Worm (Caenorhabditis elegans) whole organism, young adult: ENCODE data around the gene sod-1.

Experiments used
- C17E4.6 ChIP-seq: fragments of 200-800 bp; sonication (Bioruptor generic); IDR thresholded peaks from 2 replicates; pipeline ENCODE4 v1.3.6; 2022; ENCODE audit warnings: missing genetic modification reagents, missing genetic modification characterization, missing compliant biosample characterization
- D2030.7 ChIP-seq: fragments of 200-800 bp; sonication (Bioruptor generic); IDR thresholded peaks from 2 replicates; pipeline ENCODE4 v1.3.6; 2022; ENCODE audit warnings: missing genetic modification reagents, missing genetic modification characterization, missing compliant biosample characterization
- F22D6.2 ChIP-seq: sonication (generic microtip); optimal IDR thresholded peaks from 2 replicates; lab custom pipeline; 2016; ENCODE audit warnings: mild to moderate bottlenecking, missing genetic modification characterization, missing compliant biosample characterization
- F39B2.1 ChIP-seq: fragments of 200-800 bp; sonication (Bioruptor generic); IDR thresholded peaks from 2 replicates; pipeline ENCODE4 v1.3.6; 2022; ENCODE audit warnings: missing genetic modification reagents, missing genetic modification characterization, missing compliant biosample characterization
- F49E8.2 ChIP-seq: sonication (generic microtip); optimal IDR thresholded peaks from 3 replicates; lab custom pipeline; 2017; ENCODE audit warnings: missing genetic modification characterization, mild to moderate bottlenecking, missing compliant biosample characterization, antibody characterized with exemption, moderate library complexity; ENCODE audit not compliant: insufficient read depth
- K12H6.12 ChIP-seq: fragments of 200-800 bp; sonication (Bioruptor generic); optimal IDR thresholded peaks from 2 replicates; lab custom pipeline; 2018; ENCODE audit warnings: mild to moderate bottlenecking, missing genetic modification characterization, missing compliant biosample characterization
- T07F8.4 ChIP-seq: sonication (generic microtip); optimal IDR thresholded peaks from 2 replicates; lab custom pipeline; 2016; ENCODE audit warnings: mild to moderate bottlenecking, missing genetic modification characterization, moderate library complexity, missing compliant biosample characterization
- T26A5.8 ChIP-seq: sonication (generic microtip); optimal IDR thresholded peaks from 2 replicates; lab custom pipeline; 2016; ENCODE audit warnings: missing genetic modification characterization, missing compliant biosample characterization
- Y53G8AR.9 ChIP-seq: fragments of 200-800 bp; sonication (Bioruptor generic); conservative IDR thresholded peaks from 2 replicates; pipeline ENCODE4 v1.3.6; 2022; ENCODE audit warnings: missing genetic modification reagents, missing genetic modification characterization, missing compliant biosample characterization
- Y56A3A.18 ChIP-seq: fragments of 200-800 bp; sonication (Bioruptor generic); IDR thresholded peaks from 2 replicates; pipeline ENCODE4 v1.3.6; 2022; ENCODE audit warnings: missing genetic modification reagents, missing genetic modification characterization, missing compliant biosample characterization
- akir-1 ChIP-seq: fragments of 200-800 bp; sonication (Bioruptor generic); optimal IDR thresholded peaks from 2 replicates; lab custom pipeline; 2018; ENCODE audit warnings: mild to moderate bottlenecking, missing genetic modification characterization, moderate library complexity, missing compliant biosample characterization
- attf-5 ChIP-seq: fragments of 200-800 bp; sonication (Bioruptor generic); optimal IDR thresholded peaks from 2 replicates; lab custom pipeline; 2018; ENCODE audit warnings: mild to moderate bottlenecking, missing genetic modification characterization, missing compliant biosample characterization
- attf-6 ChIP-seq: fragments of 200-800 bp; sonication (Bioruptor generic); IDR thresholded peaks from 2 replicates; pipeline ENCODE4 v1.3.6; 2022; ENCODE audit warnings: missing genetic modification reagents, missing genetic modification characterization, missing compliant biosample characterization
- ceh-27 ChIP-seq: fragments of 200-800 bp; sonication (Bioruptor generic); optimal IDR thresholded peaks from 2 replicates; lab custom pipeline; 2018; ENCODE audit warnings: mild to moderate bottlenecking, missing genetic modification characterization, moderate library complexity, missing compliant biosample characterization
- ceh-40 ChIP-seq: fragments of 200-800 bp; sonication (Bioruptor generic); IDR thresholded peaks from 2 replicates; pipeline ENCODE4 v1.3.6; 2022; ENCODE audit warnings: missing genetic modification characterization, missing compliant biosample characterization
- ceh-79 ChIP-seq: sonication (generic microtip); optimal IDR thresholded peaks from 2 replicates; lab custom pipeline; 2017; ENCODE audit warnings: mild to moderate bottlenecking, missing genetic modification characterization, missing compliant biosample characterization
- ekl-4 ChIP-seq: fragments of 200-800 bp; sonication (Bioruptor generic); IDR thresholded peaks from 2 replicates; pipeline ENCODE4 v1.3.6; 2022; ENCODE audit warnings: missing genetic modification reagents, missing genetic modification characterization, missing compliant biosample characterization
- gei-17 ChIP-seq: fragments of 200-800 bp; sonication (Bioruptor generic); optimal IDR thresholded peaks from 2 replicates; lab custom pipeline; 2018; ENCODE audit warnings: mild to moderate bottlenecking, missing genetic modification characterization, missing compliant biosample characterization
- hmg-1.2 ChIP-seq: fragments of 200-800 bp; sonication (Bioruptor generic); IDR thresholded peaks from 2 replicates; pipeline ENCODE4 v1.3.6; 2022; ENCODE audit warnings: missing genetic modification reagents, missing genetic modification characterization, missing compliant biosample characterization
- hrde-1 ChIP-seq: sonication (generic microtip); optimal IDR thresholded peaks from 2 replicates; lab custom pipeline; 2016; ENCODE audit warnings: missing genetic modification characterization, mild to moderate bottlenecking, missing compliant biosample characterization, moderate library complexity, missing genotype, missing genetic modification reagents, borderline replicate concordance
- hsf-1 ChIP-seq: fragments of 200-800 bp; sonication (Bioruptor generic); IDR thresholded peaks from 2 replicates; pipeline ENCODE4 v1.3.6; 2022; ENCODE audit warnings: missing genetic modification reagents, missing genetic modification characterization, missing compliant biosample characterization
- lag-1 ChIP-seq: fragments of 200-800 bp; sonication (Bioruptor generic); IDR thresholded peaks from 2 replicates; pipeline ENCODE4 v1.3.6; 2022; ENCODE audit warnings: missing genetic modification reagents, missing genetic modification characterization, missing compliant biosample characterization
- lin-35 ChIP-seq, 3 experiments: fragments of 150-350 bp in 2 of 3; sonication (generic microtip) in 1 of 3; optimal IDR thresholded peaks; 2 replicates each; lab custom pipeline; 2014 to 2018; ENCODE audit warnings: missing biosample characterization in 3 of 3, missing genetic modification characterization in 3 of 3, missing genetic modification reagents in 3 of 3
- lin-40 ChIP-seq: sonication (generic microtip); optimal IDR thresholded peaks from 2 replicates; lab custom pipeline; 2016; ENCODE audit warnings: missing genetic modification characterization, mild to moderate bottlenecking, missing compliant biosample characterization, missing genotype, missing genetic modification reagents
- madf-10 ChIP-seq: sonication (generic microtip); optimal IDR thresholded peaks from 2 replicates; lab custom pipeline; 2016; ENCODE audit warnings: mild to moderate bottlenecking, missing genetic modification characterization, missing compliant biosample characterization
- madf-8 ChIP-seq: fragments of 200-800 bp; sonication (Bioruptor generic); conservative IDR thresholded peaks from 2 replicates; pipeline ENCODE4 v1.3.6; 2022; ENCODE audit warnings: missing genetic modification reagents, missing genetic modification characterization, missing compliant biosample characterization
- mcd-1 ChIP-seq: fragments of 200-800 bp; sonication (Bioruptor generic); IDR thresholded peaks from 2 replicates; pipeline ENCODE4 v1.3.6; 2022; ENCODE audit warnings: missing genetic modification reagents, missing genetic modification characterization, missing compliant biosample characterization
- mes-4 ChIP-seq: sonication (generic microtip); optimal IDR thresholded peaks from 2 replicates; lab custom pipeline; 2016; ENCODE audit warnings: missing genotype, missing genetic modification characterization, missing compliant biosample characterization
- mxl-1 ChIP-seq: sonication (generic microtip); optimal IDR thresholded peaks from 2 replicates; lab custom pipeline; 2016; ENCODE audit warnings: missing genetic modification characterization, missing compliant biosample characterization
- nfya-2 ChIP-seq: fragments of 200-800 bp; sonication (Bioruptor generic); IDR thresholded peaks from 2 replicates; pipeline ENCODE4 v1.3.6; 2022; ENCODE audit warnings: missing genetic modification reagents, missing genetic modification characterization, missing compliant biosample characterization
- nhr-120 ChIP-seq: fragments of 200-800 bp; sonication (Bioruptor generic); IDR thresholded peaks from 2 replicates; pipeline ENCODE4 v1.3.6; 2022; ENCODE audit warnings: missing genetic modification characterization, missing compliant biosample characterization
- nhr-179 ChIP-seq: sonication (generic microtip); optimal IDR thresholded peaks from 2 replicates; lab custom pipeline; 2016; ENCODE audit warnings: mild to moderate bottlenecking, missing genetic modification characterization, missing compliant biosample characterization
- rec-8 ChIP-seq, 2 experiments: sonication (generic microtip); optimal IDR thresholded peaks; 2 replicates each; lab custom pipeline; 2016; ENCODE audit warnings: mild to moderate bottlenecking in 2 of 2, missing genetic modification characterization in 2 of 2, missing genetic modification reagents in 2 of 2, missing genotype in 2 of 2, missing biosample characterization in 1 of 2, missing compliant biosample characterization in 1 of 2, moderate library complexity in 1 of 2
- sea-2 ChIP-seq: fragments of 200-800 bp; sonication (Bioruptor generic); IDR thresholded peaks from 2 replicates; pipeline ENCODE4 v1.3.6; 2022; ENCODE audit warnings: missing genetic modification characterization, missing compliant biosample characterization
- snpc-1.3 ChIP-seq: sonication (generic microtip); optimal IDR thresholded peaks from 2 replicates; lab custom pipeline; 2017; ENCODE audit warnings: missing genetic modification characterization, mild to moderate bottlenecking, missing compliant biosample characterization, antibody characterized with exemption, moderate library complexity, missing genotype, missing genetic modification reagents; ENCODE audit not compliant: insufficient read depth
- snpc-3.4 ChIP-seq: sonication (generic microtip); optimal IDR thresholded peaks from 2 replicates; lab custom pipeline; 2017; ENCODE audit warnings: missing genetic modification characterization, mild to moderate bottlenecking, missing compliant biosample characterization, antibody characterized with exemption, moderate library complexity, missing genotype, missing genetic modification reagents
- somi-1 ChIP-seq: fragments of 200-800 bp; sonication (Bioruptor generic); optimal IDR thresholded peaks from 2 replicates; lab custom pipeline; 2018; ENCODE audit warnings: mild to moderate bottlenecking, missing genetic modification characterization, missing compliant biosample characterization
- unc-130 ChIP-seq: sonication (generic microtip); optimal IDR thresholded peaks from 2 replicates; lab custom pipeline; 2016; ENCODE audit warnings: missing genetic modification reagents, missing genetic modification characterization, missing compliant biosample characterization
- unc-62 ChIP-seq: fragments of 150-350 bp; optimal IDR thresholded peaks from 2 replicates; lab custom pipeline; 2014; ENCODE audit warnings: missing biosample characterization, missing genetic modification reagents, missing genetic modification characterization
- xnd-1 ChIP-seq: sonication (generic microtip); optimal IDR thresholded peaks from 2 replicates; lab custom pipeline; 2016; ENCODE audit warnings: missing genotype, missing genetic modification reagents, missing genetic modification characterization, missing compliant biosample characterization
- zim-3 ChIP-seq: sonication (generic microtip); optimal IDR thresholded peaks from 2 replicates; lab custom pipeline; 2017; ENCODE audit warnings: mild to moderate bottlenecking, missing genetic modification characterization, moderate library complexity, missing compliant biosample characterization
- ztf-18 ChIP-seq: sonication (generic microtip); optimal IDR thresholded peaks from 2 replicates; lab custom pipeline; 2016; ENCODE audit warnings: missing genotype, mild to moderate bottlenecking, missing genetic modification characterization, missing compliant biosample characterization
- ztf-26 ChIP-seq: sonication (generic microtip); optimal IDR thresholded peaks from 2 replicates; lab custom pipeline; 2017; ENCODE audit warnings: missing genetic modification characterization, missing compliant biosample characterization

Gene sod-1

ce11 chrII:7001405-7001804, 27.7 kb upstream of the sod-1 start (continued):
- TF ChIP-seq nhr-120 (peak; percentile 93; the same call in 1 of the 2 replicates), mes-4 (tag; lab: Kevin White, UChicago) (peak; percentile 0), attf-5 (GFP tag; lab: Kevin White, UChicago) (peak; percentile 66), rec-8 (tag; optimal IDR thresholded peaks at IDR 0.05; lab: Kevin White, UChicago) (peak in 1 of 2 experiments; percentile 68), T07F8.4 (tag; lab: Kevin White, UChicago) (peak; percentile 28), D2030.7 (GFP tag; lab: Robert Waterston, UW) (peak; percentile 85), C17E4.6 (GFP tag; lab: Robert Waterston, UW) (peak; percentile 72; the same call in 1 of the 2 replicates), T26A5.8 (peak; percentile 43), ekl-4 (peak; percentile 68; the same call in 1 of the 2 replicates)

ce11 chrII:6995583-6995982, 21.9 kb upstream of the sod-1 start:
- no peak for TF ChIP-seq ztf-26 (tag; lab: Kevin White, UChicago)

DNA sequence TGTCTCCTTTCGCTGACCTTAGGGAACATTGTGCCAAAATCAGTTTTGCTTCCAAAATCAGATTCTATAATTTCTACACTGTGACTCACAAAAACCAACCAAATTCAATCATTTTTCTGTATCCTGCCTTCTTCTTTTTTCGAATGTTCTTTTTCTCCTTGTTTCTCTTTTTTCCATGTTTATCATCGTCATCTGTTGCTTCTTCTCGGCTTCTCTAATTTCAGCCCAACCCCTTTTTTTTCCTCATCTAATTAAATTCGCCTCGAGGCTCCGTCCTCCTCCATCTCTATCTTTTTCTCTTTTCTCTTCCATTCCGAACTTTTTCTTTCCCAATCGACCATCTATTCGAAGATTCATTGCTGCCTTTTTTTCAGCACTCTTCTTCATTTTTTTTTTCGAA, 21.0 kb upstream of the sod-1 start, which contains the start of gene unc-104:
TSS of gene unc-104 (plus strand) at position 311 of the 400 bp plus-strand sequence.
- TF ChIP-seq unc-130 (GFP tag; lab: Kevin White, UChicago) (no peak), C17E4.6 (GFP tag; lab: Robert Waterston, UW) (no peak), snpc-1.3 (no peak), somi-1 (no peak), nhr-179 (tag; lab: Kevin White, UChicago) (no peak), lag-1 (no peak), madf-8 (GFP tag; lab: Robert Waterston, UW) (no peak), ceh-79 (tag; lab: Kevin White, UChicago) (no peak)

DNA sequence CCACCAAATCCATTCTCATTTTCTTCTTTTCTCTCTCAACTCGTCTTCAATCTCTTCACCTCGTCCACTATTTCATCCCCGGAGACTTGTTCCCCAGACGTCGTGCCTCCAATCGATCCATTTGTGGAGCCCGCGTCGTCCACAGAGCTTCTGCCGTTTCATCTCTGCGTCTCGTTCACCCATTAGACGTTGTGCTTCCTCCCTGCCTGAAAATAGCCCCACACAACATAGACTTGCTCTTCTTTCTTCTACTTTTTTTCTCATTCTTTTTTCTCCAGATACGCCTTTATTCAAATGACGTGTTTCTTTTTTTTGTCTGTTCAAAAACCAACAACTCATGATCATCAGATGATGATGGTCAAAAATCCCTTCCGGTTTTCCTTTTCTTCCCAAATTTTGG, 19.3 kb upstream of the sod-1 start:
- TF ChIP-seq ekl-4 (no peak), nhr-179 (tag; lab: Kevin White, UChicago) (no peak), zim-3 (no peak), F49E8.2 (tag; lab: Kevin White, UChicago) (no peak), lin-40 (tag; lab: Kevin White, UChicago) (peak; percentile 40), gei-17 (GFP tag; lab: Kevin White, UChicago) (no peak), hmg-1.2 (GFP tag; lab: Robert Waterston, UW) (peak; percentile 47; the same call in 1 of the 2 replicates), Y56A3A.18 (GFP tag; lab: Robert Waterston, UW) (no peak), hrde-1 (tag; lab: Kevin White, UChicago) (no peak), akir-1 (GFP tag; lab: Kevin White, UChicago) (no peak), rec-8 (tag; optimal IDR thresholded peaks at IDR 0.05; lab: Kevin White, UChicago) (no peak), Y53G8AR.9 (GFP tag; lab: Robert Waterston, UW) (no peak), K12H6.12 (tag; lab: Kevin White, UChicago) (peak; percentile 64), mcd-1 (GFP tag; lab: Robert Waterston, UW) (no peak), ceh-27 (GFP tag; lab: Kevin White, UChicago) (peak; percentile 36), snpc-3.4 (tag; lab: Kevin White, UChicago) (no peak), hsf-1 (no peak), madf-10 (tag; lab: Kevin White, UChicago) (no peak), lin-35 (GFP tag; optimal IDR thresholded peaks at IDR 0.05; lab: Kevin White, UChicago) (peak in 1 of 3 experiments; percentile 71), nfya-2 (GFP tag; lab: Robert Waterston, UW) (no peak), sea-2 (no peak), unc-62 (GFP tag; lab: Kevin White, UChicago) (no peak), xnd-1 (tag; lab: Kevin White, UChicago) (no peak), F22D6.2 (tag; lab: Kevin White, UChicago) (no peak), ztf-18 (tag; lab: Kevin White, UChicago) (no peak), attf-5 (GFP tag; lab: Kevin White, UChicago) (peak; percentile 6), snpc-1.3 (no peak), attf-6 (GFP tag; lab: Robert Waterston, UW) (no peak), mxl-1 (tag; lab: Kevin White, UChicago) (no peak), somi-1 (no peak), F39B2.1 (GFP tag; lab: Robert Waterston, UW) (no peak), ceh-40 (no peak)
